Fruit fly (Drosophila melanogaster) whole organism, embryonic: ENCODE results near the gene CG10993.
A peak's percentile ranks its signal among the peaks of the same experiment; 100 is the strongest.

Source experiments
- Abd-B ChIP-seq: fragments of 200-800 bp; sonication (Bioruptor generic); optimal IDR thresholded peaks from 2 replicates; lab custom pipeline; 2018; ENCODE audit warnings: missing biosample characterization, mild to moderate bottlenecking, missing genetic modification characterization, moderate library complexity
- Atf-2 ChIP-seq: fragments of 200-800 bp; sonication (Bioruptor generic); optimal IDR thresholded peaks from 2 replicates; lab custom pipeline; 2016; ENCODE audit warnings: missing biosample characterization, missing genetic modification characterization
- C15 ChIP-seq: fragments of 200-800 bp; sonication (Bioruptor generic); IDR thresholded peaks from 3 replicates; pipeline ENCODE4 v1.3.6; 2022; ENCODE audit warnings: missing biosample characterization, missing genetic modification characterization
- CG10274 ChIP-seq: fragments of 200-800 bp; sonication (Bioruptor generic); optimal IDR thresholded peaks from 3 replicates; lab custom pipeline; 2017; ENCODE audit warnings: missing biosample characterization, mild to moderate bottlenecking, missing genetic modification characterization
- CG10321 ChIP-seq: fragments of 200-800 bp; sonication (Bioruptor generic); IDR thresholded peaks from 2 replicates; pipeline ENCODE4 v1.3.6; 2022; ENCODE audit warnings: missing biosample characterization, missing genetic modification characterization
- CG10654 ChIP-seq: fragments of 200-800 bp; sonication (Bioruptor generic); optimal IDR thresholded peaks from 2 replicates; lab custom pipeline; 2016; ENCODE audit warnings: missing biosample characterization, missing genetic modification characterization
- CG12299 ChIP-seq: fragments of 200-800 bp; sonication (Bioruptor generic); optimal IDR thresholded peaks from 2 replicates; lab custom pipeline; 2018; ENCODE audit warnings: missing biosample characterization, mild to moderate bottlenecking, missing genetic modification characterization
- CG12744 ChIP-seq: fragments of 200-800 bp; sonication (Bioruptor generic); optimal IDR thresholded peaks from 2 replicates; lab custom pipeline; 2016; ENCODE audit warnings: missing biosample characterization, missing genetic modification characterization
- CG2199 ChIP-seq: fragments of 200-800 bp; sonication (Bioruptor generic); IDR thresholded peaks from 3 replicates; pipeline ENCODE4 v1.3.6; 2022; ENCODE audit warnings: missing biosample characterization, missing genetic modification characterization
- CG3163 ChIP-seq: fragments of 200-800 bp; sonication (Bioruptor generic); optimal IDR thresholded peaks from 3 replicates; lab custom pipeline; 2016; ENCODE audit warnings: missing biosample characterization, missing genetic modification characterization
- CG33213 ChIP-seq: fragments of 200-800 bp; sonication (Bioruptor generic); optimal IDR thresholded peaks from 3 replicates; lab custom pipeline; 2016; ENCODE audit warnings: missing biosample characterization, missing genetic modification characterization
- CG4424 ChIP-seq: fragments of 200-800 bp; sonication (Bioruptor generic); optimal IDR thresholded peaks from 3 replicates; lab custom pipeline; 2016; ENCODE audit warnings: missing biosample characterization, missing genetic modification characterization
- CG5245 ChIP-seq: fragments of 200-800 bp; sonication (Bioruptor generic); optimal IDR thresholded peaks from 3 replicates; lab custom pipeline; 2016; ENCODE audit warnings: missing biosample characterization, missing genetic modification characterization
- CG9817 ChIP-seq: fragments of 200-800 bp; sonication (Bioruptor generic); optimal IDR thresholded peaks from 2 replicates; lab custom pipeline; 2018; ENCODE audit warnings: missing biosample characterization, mild to moderate bottlenecking, missing genetic modification characterization, moderate library complexity
- Camta ChIP-seq: fragments of 200-800 bp; sonication (Bioruptor generic); optimal IDR thresholded peaks from 2 replicates; lab custom pipeline; 2016; ENCODE audit warnings: missing biosample characterization, missing genetic modification characterization
- Deaf1 ChIP-seq: fragments of 200-800 bp; optimal IDR thresholded peaks from 3 replicates; lab custom pipeline; 2019; ENCODE audit warnings: missing biosample characterization, mild to moderate bottlenecking, missing genetic modification characterization, moderate library complexity
- Dfd ChIP-seq, 2 experiments: fragments of >200 bp; optimal IDR thresholded peaks; 2 replicates each; lab custom pipeline; 2017; ENCODE audit warnings: missing biosample characterization in 2 of 2, missing genetic modification characterization in 2 of 2
- Dip3 ChIP-seq: fragments of 200-800 bp; sonication (Bioruptor generic); optimal IDR thresholded peaks from 3 replicates; lab custom pipeline; 2016; ENCODE audit warnings: missing biosample characterization, missing genetic modification characterization
- Dll ChIP-seq: fragments of 200-800 bp; sonication (Bioruptor generic); IDR thresholded peaks from 4 replicates; pipeline ENCODE4 v1.3.6; 2022; ENCODE audit warnings: missing biosample characterization, missing genetic modification characterization; ENCODE audit not compliant: partially characterized antibody
- Doc3 ChIP-seq: fragments of 200-800 bp; sonication (Bioruptor generic); IDR thresholded peaks from 3 replicates; pipeline ENCODE4 v1.3.6; 2022; ENCODE audit warnings: missing biosample characterization, missing genetic modification characterization; ENCODE audit not compliant: partially characterized antibody
- E2f2 ChIP-seq: fragments of 200-800 bp; sonication (Bioruptor generic); IDR thresholded peaks from 2 replicates; pipeline ENCODE4 v1.3.6; 2022; ENCODE audit warnings: missing biosample characterization, missing genetic modification characterization
- HLH3B ChIP-seq: fragments of 200-800 bp; sonication (Bioruptor generic); IDR thresholded peaks from 2 replicates; pipeline ENCODE4 v1.3.6; 2022; ENCODE audit warnings: missing biosample characterization, missing genetic modification characterization
- Hey ChIP-seq: fragments of 200-800 bp; sonication (Bioruptor generic); optimal IDR thresholded peaks from 3 replicates; lab custom pipeline; 2018; ENCODE audit warnings: missing biosample characterization, mild to moderate bottlenecking, missing genetic modification characterization
- MBD-R2 ChIP-seq: fragments of 200-800 bp; sonication (Bioruptor generic); IDR thresholded peaks from 2 replicates; pipeline ENCODE4 v1.3.6; 2022; ENCODE audit warnings: missing biosample characterization, missing genetic modification characterization
- Oli ChIP-seq: fragments of 200-800 bp; sonication (Bioruptor generic); optimal IDR thresholded peaks from 2 replicates; lab custom pipeline; 2018; ENCODE audit warnings: missing biosample characterization, mild to moderate bottlenecking, missing genetic modification characterization, moderate library complexity
- Sox100B ChIP-seq: fragments of 200-800 bp; sonication (Bioruptor generic); optimal IDR thresholded peaks from 3 replicates; lab custom pipeline; 2018; ENCODE audit warnings: missing biosample characterization, mild to moderate bottlenecking, missing genetic modification characterization
- ab ChIP-seq: fragments of 200-800 bp; sonication (Bioruptor generic); optimal IDR thresholded peaks from 2 replicates; lab custom pipeline; 2016; ENCODE audit warnings: missing biosample characterization, missing genetic modification characterization
- ara ChIP-seq: fragments of 200-800 bp; sonication (Bioruptor generic); IDR thresholded peaks from 2 replicates; pipeline ENCODE4 v1.3.6; 2022; ENCODE audit warnings: missing biosample characterization, missing genetic modification characterization
- bbx ChIP-seq: fragments of 200-800 bp; sonication (Bioruptor generic); IDR thresholded peaks from 2 replicates; pipeline ENCODE4 v1.3.6; 2022; ENCODE audit warnings: missing biosample characterization, missing genetic modification characterization; ENCODE audit not compliant: partially characterized antibody
- bsh ChIP-seq, 2 experiments: fragments of 200-800 bp; sonication (Bioruptor generic); optimal IDR thresholded peaks; 2 replicates each; lab custom pipeline; 2017 to 2018; ENCODE audit warnings: mild to moderate bottlenecking in 2 of 2, missing biosample characterization in 2 of 2, missing genetic modification characterization in 2 of 2, moderate library complexity in 1 of 2
- btn ChIP-seq: fragments of 200-800 bp; sonication (Bioruptor generic); optimal IDR thresholded peaks from 2 replicates; lab custom pipeline; 2016; ENCODE audit warnings: missing biosample characterization, missing genetic modification characterization
- caup ChIP-seq: fragments of 200-800 bp; sonication (Bioruptor generic); optimal IDR thresholded peaks from 3 replicates; lab custom pipeline; 2017; ENCODE audit warnings: missing biosample characterization, mild to moderate bottlenecking, missing genetic modification characterization, moderate library complexity; ENCODE audit not compliant: severe bottlenecking
- danr ChIP-seq: fragments of 200-800 bp; sonication (Bioruptor generic); IDR thresholded peaks from 2 replicates; pipeline ENCODE4 v1.3.6; 2022; ENCODE audit warnings: missing biosample characterization, missing genetic modification characterization
- ems ChIP-seq: fragments of 200-800 bp; sonication (Bioruptor generic); optimal IDR thresholded peaks from 3 replicates; lab custom pipeline; 2016; ENCODE audit warnings: missing biosample characterization, missing genetic modification characterization
- esg ChIP-seq: fragments of 200-800 bp; sonication (Bioruptor generic); conservative IDR thresholded peaks from 2 replicates; pipeline ENCODE4 v1.3.6; 2022; ENCODE audit warnings: missing biosample characterization, missing genetic modification characterization
- fru ChIP-seq: fragments of >200 bp; optimal IDR thresholded peaks from 2 replicates; lab custom pipeline; 2017
- hkb ChIP-seq, 2 experiments: fragments of 200-800 bp in 1 of 2; fragments of >200 bp in 1 of 2; sonication (Bioruptor generic) in 1 of 2; IDR thresholded peaks in 1 of 2; optimal IDR thresholded peaks in 1 of 2; 2 replicates each; pipeline versions ENCODE4 v1.3.6 to Lab custom; 2017 to 2022; ENCODE audit warnings: missing biosample characterization in 1 of 2, missing genetic modification characterization in 1 of 2
- insv ChIP-seq, 2 experiments: fragments of 200-800 bp; sonication (Bioruptor generic); optimal IDR thresholded peaks; 3 replicates each; lab custom pipeline; 2016 to 2018; ENCODE audit warnings: missing biosample characterization in 2 of 2, missing genetic modification characterization in 2 of 2
- ken ChIP-seq: fragments of 200-800 bp; sonication (Bioruptor generic); IDR thresholded peaks from 3 replicates; pipeline ENCODE4 v1.3.6; 2022; ENCODE audit warnings: missing biosample characterization, missing genetic modification characterization
- lmd ChIP-seq: fragments of 200-800 bp; sonication (Bioruptor generic); IDR thresholded peaks from 2 replicates; pipeline ENCODE4 v1.3.6; 2022; ENCODE audit warnings: missing biosample characterization, missing genetic modification characterization
- org-1 ChIP-seq: fragments of 200-800 bp; sonication (Bioruptor generic); optimal IDR thresholded peaks from 2 replicates; lab custom pipeline; 2017; ENCODE audit warnings: missing biosample characterization, missing genetic modification characterization
- sens-2 ChIP-seq: fragments of 200-800 bp; sonication (Bioruptor generic); IDR thresholded peaks from 2 replicates; pipeline ENCODE4 v1.3.6; 2022; ENCODE audit warnings: missing biosample characterization, missing genetic modification characterization
- sr ChIP-seq: fragments of 200-800 bp; sonication (Bioruptor generic); IDR thresholded peaks from 3 replicates; pipeline ENCODE4 v1.3.6; 2022; ENCODE audit warnings: missing biosample characterization, missing genetic modification characterization
- stc ChIP-seq: fragments of 200-800 bp; sonication (Bioruptor generic); IDR thresholded peaks from 2 replicates; pipeline ENCODE4 v1.3.6; 2022; ENCODE audit warnings: missing biosample characterization, missing genetic modification characterization
- tll ChIP-seq, 2 experiments: fragments of 200-800 bp in 1 of 2; fragments of >200 bp in 1 of 2; sonication (Bioruptor generic) in 1 of 2; optimal IDR thresholded peaks; 2 replicates each; lab custom pipeline; 2017 to 2019; ENCODE audit warnings: missing biosample characterization in 2 of 2, missing genetic modification characterization in 2 of 2, mild to moderate bottlenecking in 1 of 2, moderate library complexity in 1 of 2
- twi ChIP-seq: fragments of 200-800 bp; optimal IDR thresholded peaks from 2 replicates; lab custom pipeline; 2019; ENCODE audit warnings: missing biosample characterization, mild to moderate bottlenecking, missing genetic modification characterization, moderate library complexity
- unpg ChIP-seq: fragments of 200-800 bp; sonication (Bioruptor generic); optimal IDR thresholded peaks from 3 replicates; lab custom pipeline; 2018; ENCODE audit warnings: missing biosample characterization, mild to moderate bottlenecking, missing genetic modification characterization, moderate library complexity
- vnd ChIP-seq: fragments of 200-800 bp; sonication (Bioruptor generic); IDR thresholded peaks from 3 replicates; pipeline ENCODE4 v1.3.6; 2022; ENCODE audit warnings: missing biosample characterization, missing genetic modification characterization; ENCODE audit not compliant: partially characterized antibody
- zen2 ChIP-seq: fragments of 200-800 bp; sonication (Bioruptor generic); IDR thresholded peaks from 3 replicates; pipeline ENCODE4 v1.3.6; 2022; ENCODE audit warnings: missing biosample characterization, missing genetic modification characterization; ENCODE audit not compliant: partially characterized antibody

CG10993 gene

DNA sequence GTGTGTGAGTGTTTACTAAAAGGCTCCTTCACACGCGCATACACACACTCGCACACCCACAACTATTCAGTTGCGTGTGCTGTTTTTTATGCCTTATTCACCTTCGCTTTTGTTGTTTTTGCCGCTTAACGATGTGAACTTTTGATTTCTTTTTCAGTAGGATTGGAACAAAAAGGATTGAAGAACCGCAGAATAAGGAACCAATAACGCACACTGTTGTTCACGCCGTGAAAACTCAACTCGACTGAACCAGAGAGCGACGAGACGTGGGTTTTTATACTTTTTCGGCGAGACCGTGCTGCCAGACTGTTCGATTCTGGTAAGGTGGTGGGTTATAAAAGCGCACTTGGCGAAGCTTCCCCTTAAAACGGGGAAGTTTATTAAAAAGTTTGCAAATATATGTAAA lies 35.8 kb downstream of the CG10993 start, which contains the start of gene Pdcd4 (continued):
- TF ChIP-seq CG10274 (GFP tag; lab: Kevin White, UChicago) (no peak), bsh (GFP tag; optimal IDR thresholded peaks at IDR 0.05; lab: Kevin White, UChicago) (no peak), ab (no peak), Dfd (GFP tag; optimal IDR thresholded peaks at IDR 0.05; lab: Kevin White, UChicago) (no peak), Oli (no peak), HLH3B (GFP tag; lab: Robert Waterston, UW) (no peak), Abd-B (GFP tag; lab: Kevin White, UChicago) (no peak), sr (GFP tag; lab: Robert Waterston, UW) (0 out of 3 replicates have a peak, but pooled peaks have one; percentile 9), Deaf1 (tag; lab: Kevin White, UChicago) (peak; percentile 18), MBD-R2 (no peak), org-1 (GFP tag; lab: Kevin White, UChicago) (no peak), zen2 (GFP tag; lab: Robert Waterston, UW) (no peak), ken (GFP tag; lab: Robert Waterston, UW) (peak; percentile 46; the same call in 1 of the 3 replicates), CG5245 (GFP tag; lab: Kevin White, UChicago) (no peak), twi (tag; lab: Kevin White, UChicago) (no peak), caup (peak; percentile 57), danr (GFP tag; lab: Robert Waterston, UW) (no peak), Dll (GFP tag; lab: Robert Waterston, UW) (no peak), C15 (GFP tag; lab: Robert Waterston, UW) (no peak), ara (GFP tag; lab: Robert Waterston, UW) (no peak), esg (GFP tag; lab: Robert Waterston, UW) (no peak), ems (GFP tag; lab: Kevin White, UChicago) (no peak), bbx (GFP tag; lab: Robert Waterston, UW) (peak; percentile 57; the same call in 1 of the 2 replicates), lmd (no peak), fru (lab: Kevin White, UChicago) (no peak), hkb (optimal IDR thresholded peaks at IDR 0.05; lab: Kevin White, UChicago) (no peak), hkb (GFP tag; IDR thresholded peaks at IDR 0.05; lab: Robert Waterston, UW) (no peak), Atf-2 (no peak), CG33213 (peak; percentile 45), insv (GFP tag; optimal IDR thresholded peaks at IDR 0.05; lab: Kevin White, UChicago) (peak in 1 of 2 experiments; percentile 1), CG9817 (tag; lab: Kevin White, UChicago) (no peak), CG10654 (GFP tag; lab: Kevin White, UChicago) (no peak), btn (GFP tag; lab: Kevin White, UChicago) (no peak), tll (GFP tag; optimal IDR thresholded peaks at IDR 0.05; lab: Kevin White, UChicago) (no peak), sens-2 (GFP tag; lab: Robert Waterston, UW) (no peak), Hey (no peak), Dip3 (no peak), E2f2 (GFP tag; lab: Robert Waterston, UW) (peak; percentile 40; the same call in 1 of the 2 replicates), CG4424 (no peak), stc (GFP tag; lab: Robert Waterston, UW) (no peak), CG2199 (GFP tag; lab: Robert Waterston, UW) (no peak), unpg (GFP tag; lab: Kevin White, UChicago) (no peak), Sox100B (GFP tag; lab: Kevin White, UChicago) (no peak), Camta (GFP tag; lab: Kevin White, UChicago) (no peak), CG3163 (GFP tag; lab: Kevin White, UChicago) (peak; percentile 11), vnd (no peak), Doc3 (no peak), CG10321 (GFP tag; lab: Robert Waterston, UW) (no peak), CG12299 (tag; lab: Kevin White, UChicago) (peak; percentile 38), CG12744 (GFP tag; lab: Kevin White, UChicago) (peak; percentile 26)
